Fruit fly (Drosophila melanogaster) whole organism, adult: Measurements from ENCODE around the gene CG13313.
A peak's percentile ranks its signal among the peaks of the same experiment; 100 is the strongest.

Experiments used
- CG11617 ChIP-seq: fragments of 200-800 bp; sonication (Bioruptor generic); optimal IDR thresholded peaks from 2 replicates; lab custom pipeline; 2017; ENCODE audit warnings: mild to moderate bottlenecking, missing biosample characterization, missing genetic modification reagents, missing genetic modification characterization
- CG12768 ChIP-seq: fragments of 200-800 bp; sonication (Bioruptor generic); optimal IDR thresholded peaks from 2 replicates; lab custom pipeline; 2017; ENCODE audit warnings: missing biosample characterization, missing genetic modification characterization, mild to moderate bottlenecking, moderate library complexity, missing genetic modification reagents
- CG14711 ChIP-seq: fragments of 200-800 bp; sonication (Bioruptor generic); optimal IDR thresholded peaks from 2 replicates; lab custom pipeline; 2018; ENCODE audit warnings: missing biosample characterization, mild to moderate bottlenecking, missing genetic modification characterization, moderate library complexity
- CG33017 ChIP-seq: fragments of 200-800 bp; sonication (Bioruptor generic); optimal IDR thresholded peaks from 2 replicates; lab custom pipeline; 2018; ENCODE audit warnings: missing biosample characterization, mild to moderate bottlenecking, missing genetic modification characterization, moderate library complexity
- CG7045 ChIP-seq: fragments of 200-800 bp; sonication (Bioruptor generic); optimal IDR thresholded peaks from 2 replicates; lab custom pipeline; 2017; ENCODE audit warnings: missing biosample characterization, mild to moderate bottlenecking, missing genetic modification characterization
- CG7101 ChIP-seq: fragments of 200-800 bp; sonication (Bioruptor generic); optimal IDR thresholded peaks from 2 replicates; lab custom pipeline; 2018; ENCODE audit warnings: missing biosample characterization, mild to moderate bottlenecking, missing genetic modification characterization, moderate library complexity
- Hr96 ChIP-seq: fragments of 200-800 bp; sonication (Bioruptor generic); optimal IDR thresholded peaks from 2 replicates; lab custom pipeline; 2016; ENCODE audit warnings: missing biosample characterization, missing genetic modification characterization
- ovo ChIP-seq: fragments of 200-800 bp; sonication (Bioruptor generic); optimal IDR thresholded peaks from 2 replicates; lab custom pipeline; 2016; ENCODE audit warnings: missing biosample characterization, missing genetic modification characterization
- pad ChIP-seq: fragments of 200-800 bp; sonication (Bioruptor generic); optimal IDR thresholded peaks from 3 replicates; lab custom pipeline; 2017; ENCODE audit warnings: missing biosample characterization, missing genetic modification characterization, mild to moderate bottlenecking, moderate library complexity, missing genetic modification reagents
- toe ChIP-seq: fragments of 200-800 bp; sonication (Bioruptor generic); optimal IDR thresholded peaks from 2 replicates; lab custom pipeline; 2016; ENCODE audit warnings: missing biosample characterization, missing genetic modification characterization

dm6 chr3L:8985132-8985847, 26.6 kb downstream of the CG13313 start:
- TF ChIP-seq ovo (GFP tag; lab: Kevin White, UChicago) = no peak
- peak; percentile 58 for TF ChIP-seq CG33017 (tag; lab: Kevin White, UChicago)
- peak; percentile 41 for TF ChIP-seq CG12768
- TF ChIP-seq CG14711 (tag; lab: Kevin White, UChicago) = peak; percentile 89
- peak; percentile 60 for TF ChIP-seq CG7045 (GFP tag; lab: Kevin White, UChicago)
- TF ChIP-seq CG11617 = peak; percentile 28
- TF ChIP-seq pad (GFP tag; lab: Kevin White, UChicago) = no peak
- TF ChIP-seq CG7101 (tag; lab: Kevin White, UChicago) = no peak
- peak; percentile 8 for TF ChIP-seq Hr96
- TF ChIP-seq toe (GFP tag; lab: Kevin White, UChicago) = no peak
